Worm (Caenorhabditis elegans) whole organism, midembryonic: ENCODE data around the gene sedl-1.

Source experiments
- T22C8.4 ChIP-seq: fragments of 200-800 bp; sonication (Bioruptor generic); IDR thresholded peaks from 2 replicates; pipeline ENCODE4 v1.3.6; 2022; ENCODE audit warnings: missing genetic modification characterization, missing compliant biosample characterization
- flt-1 ChIP-seq: fragments of 200-800 bp; sonication (Bioruptor generic); IDR thresholded peaks from 2 replicates; pipeline ENCODE4 v1.3.6; 2022; ENCODE audit warnings: missing genetic modification characterization, missing compliant biosample characterization
- klf-2 ChIP-seq: fragments of 200-800 bp; sonication (Bioruptor generic); conservative IDR thresholded peaks from 2 replicates; pipeline ENCODE4 v1.3.6; 2022; ENCODE audit warnings: missing genetic modification reagents, missing genetic modification characterization, missing compliant biosample characterization
- med-1 ChIP-seq: sonication (generic microtip); optimal IDR thresholded peaks from 2 replicates; lab custom pipeline; 2017; ENCODE audit warnings: missing genetic modification characterization, mild to moderate bottlenecking, missing compliant biosample characterization, antibody characterized with exemption, missing genetic modification reagents; ENCODE audit not compliant: insufficient read depth
- ztf-23 ChIP-seq: fragments of 200-800 bp; sonication (Bioruptor generic); IDR thresholded peaks from 2 replicates; pipeline ENCODE4 v1.3.6; 2022; ENCODE audit warnings: missing genetic modification reagents, missing genetic modification characterization, missing compliant biosample characterization
- ztf-29 ChIP-seq: fragments of 200-800 bp; sonication (Bioruptor generic); IDR thresholded peaks from 2 replicates; pipeline ENCODE4 v1.3.6; 2022; ENCODE audit warnings: missing genetic modification reagents, missing genetic modification characterization, missing compliant biosample characterization

DNA sequence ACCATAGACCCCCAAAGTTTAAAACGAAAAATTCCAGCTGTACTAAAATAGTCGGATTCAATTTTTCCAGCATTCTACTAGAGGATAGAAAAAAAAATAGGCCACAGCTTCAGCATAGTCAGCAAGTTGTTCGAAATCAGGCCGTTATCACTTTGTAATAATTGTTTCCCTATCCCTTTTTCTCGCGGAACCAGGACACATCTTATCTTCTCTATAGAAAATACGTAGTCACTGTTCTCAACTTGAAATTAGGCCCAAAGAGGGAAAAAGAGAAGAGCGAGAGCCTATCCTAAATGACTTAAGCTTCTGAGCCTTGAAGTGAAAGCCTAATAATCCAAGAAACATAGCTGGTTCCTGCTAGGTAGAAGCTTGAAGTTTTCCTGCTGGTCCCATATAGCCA, 5.6 kb upstream of the sedl-1 start:
- TF ChIP-seq flt-1 (GFP tag; lab: Robert Waterston, UW) (no peak), T22C8.4 (GFP tag; lab: Robert Waterston, UW) (no peak), ztf-23 (GFP tag; lab: Robert Waterston, UW) (no peak), ztf-29 (no peak), med-1 (GFP tag; lab: Kevin White, UChicago) (no peak), klf-2 (GFP tag; lab: Robert Waterston, UW) (no peak)
